Fruit fly (Drosophila melanogaster): Measurements from ENCODE around the gene Kal1.

DNA sequence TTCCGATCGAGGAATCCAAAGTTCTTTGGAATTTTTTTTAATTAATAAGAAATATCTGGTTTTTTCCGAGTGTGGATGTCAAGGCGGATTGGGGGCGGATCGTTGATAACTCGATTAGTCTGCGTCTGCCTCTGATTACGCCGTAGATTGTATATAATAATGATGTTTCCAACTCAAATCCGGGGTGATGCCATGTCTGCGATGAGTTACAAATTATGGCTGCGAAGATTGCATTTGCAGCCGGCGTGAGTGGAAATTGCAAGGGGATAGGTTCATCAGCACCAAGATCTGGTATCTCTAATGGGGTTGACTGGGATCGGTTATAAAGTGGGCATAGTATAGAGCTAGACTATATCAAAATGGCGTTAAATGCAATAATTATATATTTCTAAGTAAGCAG is 18.8 kb upstream of the Kal1 start:
- TF ChIP-seq Mnt (GFP tag; optimal IDR thresholded peaks at IDR 0.05) (no peak), kay (GFP tag; ENCODE audit: borderline replicate concordance) (no peak), CG5204 (GFP tag; optimal IDR thresholded peaks at IDR 0.05) (no peak), CG1620 (GFP tag; optimal IDR thresholded peaks at IDR 0.05) (no peak)

Measured in whole organism, adult.